Worm (Caenorhabditis elegans): Measurements from ENCODE around the gene ccdc-149.

DNA sequence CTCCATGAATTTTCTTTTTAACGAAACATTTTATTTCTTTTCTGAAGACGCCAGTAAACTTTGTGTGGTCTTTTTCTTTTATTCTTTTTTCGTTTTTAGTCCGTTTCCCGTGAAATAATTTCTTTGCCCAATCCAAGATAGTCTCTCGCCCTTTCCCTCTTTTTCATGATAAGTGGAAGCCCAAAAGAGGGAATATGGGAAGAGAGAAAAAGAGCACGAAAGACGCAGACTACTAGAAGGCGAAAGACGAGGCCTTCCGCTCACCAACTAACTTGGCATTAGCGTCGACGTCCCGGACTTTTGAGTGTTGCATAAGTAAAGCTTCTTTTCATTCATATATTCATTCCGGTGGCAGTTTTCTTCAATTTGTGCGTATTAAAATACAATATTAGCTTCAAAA is 41.6 kb upstream of the ccdc-149 start:
- TF ChIP-seq zag-1 (tag; optimal IDR thresholded peaks at IDR 0.05) (no peak), unc-62 (GFP tag; optimal IDR thresholded peaks at IDR 0.05 in 1 of 2) (peak in 1 of 2 experiments; percentile 65), unc-62 (tag; optimal IDR thresholded peaks at IDR 0.05) (no peak), tag-97 (GFP tag; IDR thresholded peaks at IDR 0.05) (no peak), mep-1 (tag; optimal IDR thresholded peaks at IDR 0.05) (no peak), aly-2 (tag; optimal IDR thresholded peaks at IDR 0.05) (no peak)

Data from whole organism, L4 larva.